Fruit fly (Drosophila melanogaster) whole organism, wandering third instar larva: ENCODE results near the gene RpL8.

ENCODE experiments used
- CG32264 ChIP-seq: fragments of 200-800 bp; sonication (Bioruptor generic); optimal IDR thresholded peaks from 2 replicates; lab custom pipeline; 2016; ENCODE audit warnings: missing biosample characterization, missing genetic modification characterization
- CG9705 ChIP-seq: fragments of 200-800 bp; sonication (Bioruptor generic); optimal IDR thresholded peaks from 2 replicates; lab custom pipeline; 2018; ENCODE audit warnings: missing biosample characterization, mild to moderate bottlenecking, missing genetic modification characterization
- CrebA ChIP-seq: fragments of 200-800 bp; sonication (Bioruptor generic); optimal IDR thresholded peaks from 2 replicates; lab custom pipeline; 2016; ENCODE audit warnings: missing biosample characterization, mild to moderate bottlenecking, missing genetic modification characterization, borderline replicate concordance
- Dfd ChIP-seq: fragments of >200 bp; optimal IDR thresholded peaks from 2 replicates; lab custom pipeline; 2017; ENCODE audit warnings: missing biosample characterization, missing genetic modification characterization
- Dif ChIP-seq: fragments of 200-275, 200-300 bp; sonication (Bioruptor generic); optimal IDR thresholded peaks from 2 replicates; lab custom pipeline; 2018; ENCODE audit warnings: missing biosample characterization, missing genetic modification characterization; ENCODE audit not compliant: partially characterized antibody
- GATAd ChIP-seq: sonication (Bioruptor generic); optimal IDR thresholded peaks from 2 replicates; lab custom pipeline; 2016; ENCODE audit warnings: missing biosample characterization, missing genetic modification characterization
- HLH106 ChIP-seq: fragments of 200-800 bp; optimal IDR thresholded peaks from 3 replicates; lab custom pipeline; 2019; ENCODE audit warnings: missing biosample characterization, mild to moderate bottlenecking, missing genetic modification characterization, moderate library complexity
- Hr78 ChIP-seq: fragments of >200 bp; optimal IDR thresholded peaks from 2 replicates; lab custom pipeline; 2017; ENCODE audit warnings: missing biosample characterization, missing genetic modification characterization
- Hr83 ChIP-seq: fragments of 200-300 bp; sonication (Bioruptor generic); optimal IDR thresholded peaks from 2 replicates; lab custom pipeline; 2016; ENCODE audit warnings: missing biosample characterization, mild to moderate bottlenecking, missing genetic modification characterization, moderate library complexity; ENCODE audit not compliant: poor library complexity, severe bottlenecking
- Jra ChIP-seq: sonication (Bioruptor generic); optimal IDR thresholded peaks from 2 replicates; lab custom pipeline; 2016; ENCODE audit warnings: missing biosample characterization, missing genetic modification characterization
- Mio ChIP-seq: sonication (Bioruptor generic); optimal IDR thresholded peaks from 2 replicates; lab custom pipeline; 2016; ENCODE audit warnings: missing biosample characterization, missing genetic modification characterization
- N ChIP-seq: fragments of >200 bp; optimal IDR thresholded peaks from 2 replicates; lab custom pipeline; 2018; ENCODE audit warnings: missing biosample characterization, missing external identifiers, missing genetic modification characterization
- OdsH ChIP-seq: fragments of 200-800 bp; sonication (Bioruptor generic); optimal IDR thresholded peaks from 2 replicates; lab custom pipeline; 2016; ENCODE audit warnings: missing biosample characterization, mild to moderate bottlenecking, missing genetic modification characterization
- Rel ChIP-seq, 2 experiments: fragments of 200-800 bp; sonication (Bioruptor generic) in 1 of 2; optimal IDR thresholded peaks; 2 replicates in 1 of 2; 3 replicates in 1 of 2; lab custom pipeline; 2016 to 2019; ENCODE audit warnings: mild to moderate bottlenecking in 2 of 2, missing biosample characterization in 2 of 2, missing genetic modification characterization in 2 of 2, moderate library complexity in 1 of 2
- Sp1 ChIP-seq: fragments of 200-800 bp; sonication (Bioruptor generic); optimal IDR thresholded peaks from 3 replicates; lab custom pipeline; 2019; ENCODE audit warnings: missing biosample characterization, mild to moderate bottlenecking, missing genetic modification characterization, moderate library complexity
- Vsx2 ChIP-seq: fragments of 200-300, 225-300 bp; sonication (Bioruptor generic); optimal IDR thresholded peaks from 2 replicates; lab custom pipeline; 2018; ENCODE audit warnings: missing biosample characterization, missing genetic modification characterization; ENCODE audit not compliant: partially characterized antibody
- br ChIP-seq: fragments of 200-800 bp; sonication (Bioruptor generic); optimal IDR thresholded peaks from 2 replicates; lab custom pipeline; 2016; ENCODE audit warnings: missing biosample characterization, missing genetic modification characterization
- brk ChIP-seq: fragments of 200-800 bp; sonication (Bioruptor generic); optimal IDR thresholded peaks from 2 replicates; lab custom pipeline; 2016; ENCODE audit warnings: missing biosample characterization, mild to moderate bottlenecking, missing genetic modification characterization
- dl ChIP-seq, 2 experiments: fragments of 175-275, 200-275 bp in 1 of 2; fragments of 200-275 bp in 1 of 2; sonication (Bioruptor generic); optimal IDR thresholded peaks; lab custom pipeline; 2018; ENCODE audit warnings: mild to moderate bottlenecking in 2 of 2, missing biosample characterization in 2 of 2, missing genetic modification characterization in 2 of 2, moderate library complexity in 2 of 2; ENCODE audit not compliant: partially characterized antibody in 2 of 2, insufficient read depth in 1 of 2
- dsf ChIP-seq: sonication (Bioruptor generic); optimal IDR thresholded peaks from 2 replicates; lab custom pipeline; 2016; ENCODE audit warnings: missing biosample characterization, missing genetic modification characterization, borderline replicate concordance
- ey ChIP-seq: fragments of 200-800 bp; sonication (Bioruptor generic); optimal IDR thresholded peaks from 2 replicates; lab custom pipeline; 2016; ENCODE audit warnings: missing biosample characterization, missing genetic modification characterization
- foxo ChIP-seq, 2 experiments: fragments of 200-800 bp; sonication (Bioruptor generic); optimal IDR thresholded peaks; 2 replicates in 1 of 2; 3 replicates in 1 of 2; lab custom pipeline; 2016 to 2017; ENCODE audit warnings: missing biosample characterization in 2 of 2, missing genetic modification characterization in 2 of 2
- fru ChIP-seq: fragments of 200-800 bp; sonication (Bioruptor generic); optimal IDR thresholded peaks from 3 replicates; lab custom pipeline; 2016; ENCODE audit warnings: missing biosample characterization, mild to moderate bottlenecking, missing genetic modification characterization
- h ChIP-seq: fragments of 200-800 bp; sonication (Bioruptor generic); optimal IDR thresholded peaks from 3 replicates; lab custom pipeline; 2016; ENCODE audit warnings: missing biosample characterization, mild to moderate bottlenecking, missing genetic modification characterization
- jim ChIP-seq: fragments of 175-275, 200-325 bp; sonication (Bioruptor generic); optimal IDR thresholded peaks from 2 replicates; lab custom pipeline; 2016; ENCODE audit warnings: missing biosample characterization, mild to moderate bottlenecking, missing genetic modification characterization
- lola ChIP-seq: fragments of >200 bp; optimal IDR thresholded peaks from 2 replicates; lab custom pipeline; 2017; ENCODE audit warnings: missing biosample characterization, missing genetic modification characterization
- pan ChIP-seq: fragments of >200 bp; optimal IDR thresholded peaks from 2 replicates; lab custom pipeline; 2017
- psq ChIP-seq: fragments of 200-800 bp; sonication (Bioruptor generic); optimal IDR thresholded peaks from 3 replicates; lab custom pipeline; 2017; ENCODE audit warnings: missing biosample characterization, mild to moderate bottlenecking, missing genetic modification characterization, moderate library complexity
- rgr ChIP-seq: fragments of 200-800 bp; sonication (Bioruptor generic); optimal IDR thresholded peaks from 3 replicates; lab custom pipeline; 2016; ENCODE audit warnings: missing biosample characterization, mild to moderate bottlenecking, missing genetic modification characterization
- sage ChIP-seq: fragments of 200-800 bp; sonication (Bioruptor generic); optimal IDR thresholded peaks from 2 replicates; lab custom pipeline; 2016; ENCODE audit warnings: missing biosample characterization, mild to moderate bottlenecking, missing genetic modification characterization
- sv ChIP-seq: fragments of 200-800 bp; sonication (Bioruptor generic); optimal IDR thresholded peaks from 3 replicates; lab custom pipeline; 2016; ENCODE audit warnings: missing biosample characterization, missing genetic modification characterization
- tai ChIP-seq: sonication (Bioruptor generic); optimal IDR thresholded peaks from 2 replicates; lab custom pipeline; 2016; ENCODE audit warnings: missing biosample characterization, missing genetic modification characterization
- usp ChIP-seq: fragments of >200 bp; optimal IDR thresholded peaks from 2 replicates; lab custom pipeline; 2017; ENCODE audit warnings: missing biosample characterization, missing genetic modification characterization
- woc ChIP-seq: sonication (Bioruptor generic); optimal IDR thresholded peaks from 2 replicates; lab custom pipeline; 2016; ENCODE audit warnings: missing biosample characterization, mild to moderate bottlenecking, missing genetic modification characterization

RpL8 gene

dm6 chr3L:2589911-2590763 is 2.9 kb downstream of the RpL8 start:
- TF ChIP-seq Vsx2 (peak; percentile 28), Mio (no peak), sv (GFP tag; lab: Kevin White, UChicago) (peak; percentile 68), br (GFP tag; lab: Kevin White, UChicago) (peak; percentile 37), h (GFP tag; lab: Kevin White, UChicago) (peak; percentile 5), Hr83 (GFP tag; lab: Kevin White, UChicago) (peak; percentile 17), fru (GFP tag; lab: Kevin White, UChicago) (peak; percentile 41), woc (GFP tag; lab: Kevin White, UChicago) (peak; percentile 21), OdsH (GFP tag; lab: Kevin White, UChicago) (peak; percentile 2), foxo (GFP tag; optimal IDR thresholded peaks at IDR 0.05; lab: Kevin White, UChicago) (peak in 1 of 2 experiments; percentile 53), GATAd (GFP tag; lab: Kevin White, UChicago) (no peak), dsf (GFP tag; lab: Kevin White, UChicago) (no peak), Sp1 (peak; percentile 1), ey (peak; percentile 29), Dfd (no peak), psq (peak; percentile 14), rgr (peak; percentile 26), CG32264 (GFP tag; lab: Kevin White, UChicago) (no peak), HLH106 (tag; lab: Kevin White, UChicago) (peak; percentile 3), lola (GFP tag; lab: Kevin White, UChicago) (no peak)

- TF ChIP-seq br (GFP tag; lab: Kevin White, UChicago), result no peak
- TF ChIP-seq sv (GFP tag; lab: Kevin White, UChicago), result peak; percentile 28
These were observed 3.6 kb downstream of the RpL8 start for dm6 chr3L:2590764-2591309.

dm6 chr3L:2595481-2595880 is 8.2 kb downstream of the RpL8 start, which contains the start of gene CG16984:
Gene CG16984 (plus strand): TSS chr3L:2595781.
- TF ChIP-seq pan (no peak), dl (GFP tag; optimal IDR thresholded peaks at IDR 0.05; lab: Kevin White, UChicago; ENCODE audit: insufficient read depth in 1 of 2, partially characterized antibody in 2 of 2) (no peak), CG9705 (no peak), usp (GFP tag; lab: Kevin White, UChicago) (no peak), Rel (GFP tag; optimal IDR thresholded peaks at IDR 0.05; lab: Kevin White, UChicago) (no peak), Rel (tag; optimal IDR thresholded peaks at IDR 0.05; lab: Kevin White, UChicago) (no peak), psq (no peak), rgr (no peak), foxo (GFP tag; optimal IDR thresholded peaks at IDR 0.05; lab: Kevin White, UChicago) (no peak), Vsx2 (no peak), HLH106 (tag; lab: Kevin White, UChicago) (no peak), Hr78 (GFP tag; lab: Kevin White, UChicago) (no peak), GATAd (GFP tag; lab: Kevin White, UChicago) (no peak), sv (GFP tag; lab: Kevin White, UChicago) (no peak), Dif (GFP tag; lab: Kevin White, UChicago) (no peak), dsf (GFP tag; lab: Kevin White, UChicago) (no peak), jim (GFP tag; lab: Kevin White, UChicago) (no peak), woc (GFP tag; lab: Kevin White, UChicago) (no peak), Hr83 (GFP tag; lab: Kevin White, UChicago) (no peak), N (GFP tag; lab: Kevin White, UChicago) (no peak), sage (GFP tag; lab: Kevin White, UChicago) (no peak)
- TF ChIP-seq, all 38 proteins: peak for 0

- TF ChIP-seq Vsx2 (no peak), GATAd (GFP tag; lab: Kevin White, UChicago) (peak; percentile 4), N (GFP tag; lab: Kevin White, UChicago) (no peak), jim (GFP tag; lab: Kevin White, UChicago) (no peak), HLH106 (tag; lab: Kevin White, UChicago) (no peak), Hr78 (GFP tag; lab: Kevin White, UChicago) (no peak), h (GFP tag; lab: Kevin White, UChicago) (no peak), ey (no peak), usp (GFP tag; lab: Kevin White, UChicago) (no peak), brk (no peak), dl (GFP tag; optimal IDR thresholded peaks at IDR 0.05; lab: Kevin White, UChicago; ENCODE audit: insufficient read depth in 1 of 2, partially characterized antibody in 2 of 2) (no peak), psq (peak; percentile 55), CrebA (no peak), woc (GFP tag; lab: Kevin White, UChicago) (no peak), sage (GFP tag; lab: Kevin White, UChicago) (no peak), OdsH (GFP tag; lab: Kevin White, UChicago) (peak; percentile 5), CG9705 (no peak), Jra (GFP tag; lab: Kevin White, UChicago) (no peak), tai (GFP tag; lab: Kevin White, UChicago) (no peak), Mio (no peak), Rel (GFP tag; optimal IDR thresholded peaks at IDR 0.05; lab: Kevin White, UChicago) (no peak), Rel (tag; optimal IDR thresholded peaks at IDR 0.05; lab: Kevin White, UChicago) (peak; percentile 38), Hr83 (GFP tag; lab: Kevin White, UChicago) (peak; percentile 46), br (GFP tag; lab: Kevin White, UChicago) (no peak), CG32264 (GFP tag; lab: Kevin White, UChicago) (no peak), lola (GFP tag; lab: Kevin White, UChicago) (no peak), Dif (GFP tag; lab: Kevin White, UChicago) (no peak)
These were observed 12.0 kb downstream of the RpL8 start, which contains the start of the genes CG16985 and CG12182 for dm6 chr3L:2599214-2599730. Gene CG16985 (plus strand): TSS chr3L:2599297. Gene CG12182 (minus strand): TSS chr3L:2599579.
